Worm (Caenorhabditis elegans): ENCODE results near the gene F02D8.4.

F02D8.4 gene

DNA sequence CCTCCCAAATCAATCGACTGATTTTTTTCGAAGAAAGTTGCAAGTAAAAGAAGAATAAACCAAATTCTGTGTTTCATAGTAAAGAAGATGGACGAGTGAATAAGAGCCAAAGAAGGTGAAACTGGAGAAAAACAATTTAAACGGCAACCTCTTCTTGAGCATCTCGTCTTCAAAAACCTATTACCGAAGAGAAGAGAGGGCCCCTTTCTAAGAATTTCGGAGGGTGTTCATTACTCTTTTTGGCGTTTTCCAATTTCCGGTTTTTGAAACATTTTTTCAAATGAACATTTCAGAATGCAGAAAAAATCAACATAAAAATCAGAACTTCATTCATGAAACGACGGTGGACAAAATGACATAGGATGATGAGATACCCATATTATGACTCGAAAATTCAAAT lies 26.9 kb downstream of the F02D8.4 start, which contains the start of gene nmr-2:
nmr-2 (minus strand) TSS at position 101 of the 400 bp plus-strand sequence.
- peak; percentile 42 for TF ChIP-seq ama-1 (optimal IDR thresholded peaks at IDR 0.05)
- no peak for TF ChIP-seq F44E2.7 (GFP tag; IDR thresholded peaks at IDR 0.05)

DNA sequence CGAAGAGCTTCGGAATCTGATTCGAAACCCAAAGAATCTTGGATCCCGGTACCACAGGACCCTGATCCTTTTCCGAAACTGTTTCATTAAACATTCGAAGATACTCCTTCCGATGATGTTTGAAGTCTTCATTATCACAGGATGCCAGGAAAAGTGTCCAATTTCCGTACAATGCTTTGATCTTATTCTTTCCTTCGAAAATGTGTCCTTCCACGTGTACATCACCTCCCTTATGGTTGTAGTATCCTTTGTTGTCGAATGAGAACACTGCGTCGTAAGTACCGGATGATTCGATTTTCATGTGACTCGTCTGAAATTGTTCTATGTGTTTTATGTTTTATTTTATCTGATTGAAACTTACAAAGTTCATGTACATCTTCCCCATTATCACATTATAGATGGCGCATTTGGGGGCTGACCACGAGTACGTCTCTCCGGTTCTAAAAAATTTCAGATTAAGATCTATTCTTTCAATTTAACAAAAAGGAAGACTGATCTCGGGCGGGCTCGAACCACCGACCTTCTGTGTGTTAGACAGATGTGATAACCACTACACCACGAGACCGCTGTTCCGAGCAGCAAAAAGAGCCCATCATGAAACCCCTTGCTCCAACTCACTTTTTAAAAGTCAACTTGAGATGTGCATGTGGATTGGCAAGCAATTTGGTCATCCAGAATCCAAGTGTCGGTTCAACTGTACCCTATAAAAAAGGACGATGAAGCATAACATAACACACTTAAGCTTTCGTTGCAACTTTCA lies 28.0 kb downstream of the F02D8.4 start:
- no peak for TF ChIP-seq set-16 (GFP tag; IDR thresholded peaks at IDR 0.05)
- no peak for TF ChIP-seq zip-2 (tag; optimal IDR thresholded peaks at IDR 0.05)
- TF ChIP-seq F26F4.8 (GFP tag; conservative IDR thresholded peaks at IDR 0.05), result no peak
- TF ChIP-seq unc-62 (GFP tag; optimal IDR thresholded peaks at IDR 0.05 in 1 of 2), result peak in 1 of 2 experiments; percentile 60
- TF ChIP-seq unc-62 (tag; optimal IDR thresholded peaks at IDR 0.05), result no peak
- TF ChIP-seq unc-39 (tag; optimal IDR thresholded peaks at IDR 0.05), result no peak
- no peak for TF ChIP-seq nhr-237 (tag; optimal IDR thresholded peaks at IDR 0.05)
- TF ChIP-seq hlh-11 (tag; optimal IDR thresholded peaks at IDR 0.05), result peak; percentile 16
- no peak for TF ChIP-seq mxl-3 (GFP tag; optimal IDR thresholded peaks at IDR 0.05)
- TF ChIP-seq lin-13 (GFP tag; optimal IDR thresholded peaks at IDR 0.05), result no peak
- TF ChIP-seq T26A8.4 (GFP tag; IDR thresholded peaks at IDR 0.05), result peak; percentile 40; the same call in 1 of the 2 replicates
- no peak for TF ChIP-seq daf-8 (GFP tag; IDR thresholded peaks at IDR 0.05)
- no peak for TF ChIP-seq nhr-76 (tag; optimal IDR thresholded peaks at IDR 0.05)
- no peak for TF ChIP-seq egl-27 (tag; optimal IDR thresholded peaks at IDR 0.05)
- no peak for TF ChIP-seq attf-4 (tag; optimal IDR thresholded peaks at IDR 0.05)
- no peak for TF ChIP-seq Y105C5A.15 (GFP tag; IDR thresholded peaks at IDR 0.05)
- TF ChIP-seq ctbp-1 (GFP tag; IDR thresholded peaks at IDR 0.05), result no peak
- no peak for TF ChIP-seq lsy-2 (tag; optimal IDR thresholded peaks at IDR 0.05)
- no peak for TF ChIP-seq saeg-2 (GFP tag; IDR thresholded peaks at IDR 0.05)
- TF ChIP-seq ces-1 (GFP tag; optimal IDR thresholded peaks at IDR 0.05), result no peak
- peak; percentile 46 for TF ChIP-seq gei-8 (GFP tag; optimal IDR thresholded peaks at IDR 0.05)
- TF ChIP-seq lin-15B (tag; optimal IDR thresholded peaks at IDR 0.05), result no peak
- no peak for TF ChIP-seq nhr-41 (GFP tag; IDR thresholded peaks at IDR 0.05)
- TF ChIP-seq cey-2 (tag; optimal IDR thresholded peaks at IDR 0.05; ENCODE audit: borderline replicate concordance, insufficient read depth), result no peak
- no peak for TF ChIP-seq ceh-20 (GFP tag; IDR thresholded peaks at IDR 0.05)
- no peak for TF ChIP-seq hif-1 (tag; optimal IDR thresholded peaks at IDR 0.05)
- 0 out of 2 replicates have a peak, but pooled peaks have one; percentile 33 for TF ChIP-seq pha-4 (GFP tag; IDR thresholded peaks at IDR 0.05)
- no peak for TF ChIP-seq pha-4 (tag; optimal IDR thresholded peaks at IDR 0.05)
- no peak for TF ChIP-seq mdl-1 (tag; optimal IDR thresholded peaks at IDR 0.05)
- no peak for TF ChIP-seq fos-1 (tag; optimal IDR thresholded peaks at IDR 0.05)
- TF ChIP-seq spr-3 (GFP tag; optimal IDR thresholded peaks at IDR 0.05), result no peak
- TF ChIP-seq dmd-6 (GFP tag; IDR thresholded peaks at IDR 0.05), result no peak; the same call in 1 of the 2 replicates
- TF ChIP-seq T20F7.1 (GFP tag; optimal IDR thresholded peaks at IDR 0.05), result peak; percentile 17
- TF ChIP-seq Y48G9A.11 (GFP tag; IDR thresholded peaks at IDR 0.05), result no peak
- no peak for TF ChIP-seq jun-1 (tag; optimal IDR thresholded peaks at IDR 0.05)
- TF ChIP-seq lin-1 (GFP tag; IDR thresholded peaks at IDR 0.05), result no peak
- TF ChIP-seq zag-1 (tag; optimal IDR thresholded peaks at IDR 0.05), result no peak
- TF ChIP-seq mes-2 (tag; optimal IDR thresholded peaks at IDR 0.05; ENCODE audit: poor library complexity, severe bottlenecking), result peak; percentile 26
- TF ChIP-seq ztf-11 (tag; optimal IDR thresholded peaks at IDR 0.05), result no peak
- no peak for TF ChIP-seq nhr-25 (tag; optimal IDR thresholded peaks at IDR 0.05; ENCODE audit: borderline replicate concordance, insufficient read depth)
- TF ChIP-seq tag-97 (GFP tag; IDR thresholded peaks at IDR 0.05), result no peak
- no peak for TF ChIP-seq lin-39 (tag; optimal IDR thresholded peaks at IDR 0.05)
- 0 out of 2 replicates have a peak, but pooled peaks have one; percentile 14 for TF ChIP-seq nhr-42 (GFP tag; IDR thresholded peaks at IDR 0.05)
- no peak for TF ChIP-seq nhr-10 (tag; optimal IDR thresholded peaks at IDR 0.05)
- TF ChIP-seq Y75B8A.6 (GFP tag; IDR thresholded peaks at IDR 0.05), result no peak
- TF ChIP-seq dpl-1 (GFP tag; optimal IDR thresholded peaks at IDR 0.05), result no peak
- no peak for TF ChIP-seq nhr-111 (GFP tag; optimal IDR thresholded peaks at IDR 0.05)
